Worm (Caenorhabditis elegans) whole organism, L3 larva: Measurements from ENCODE around the gene T26C5.3.

Experiments used
- R02D3.7 ChIP-seq: fragments of 150-350 bp; optimal IDR thresholded peaks from 2 replicates; lab custom pipeline; 2014; ENCODE audit warnings: missing biosample characterization, missing genetic modification characterization
- ZK546.5 ChIP-seq: sonication (generic microtip); optimal IDR thresholded peaks from 2 replicates; lab custom pipeline; 2017; ENCODE audit warnings: missing biosample characterization, missing genetic modification characterization
- ceh-16 ChIP-seq: sonication (generic microtip); optimal IDR thresholded peaks from 2 replicates; lab custom pipeline; 2017; ENCODE audit warnings: missing biosample characterization, missing genetic modification characterization
- ceh-28 ChIP-seq: fragments of 150-350 bp; optimal IDR thresholded peaks from 2 replicates; lab custom pipeline; 2014; ENCODE audit warnings: missing biosample characterization, missing genetic modification reagents, missing genetic modification characterization
- ceh-9 ChIP-seq: sonication (generic microtip); optimal IDR thresholded peaks from 2 replicates; lab custom pipeline; 2018; ENCODE audit warnings: missing biosample characterization, missing genetic modification characterization
- daf-12 ChIP-seq: fragments of 150-350 bp; optimal IDR thresholded peaks from 2 replicates; lab custom pipeline; 2014; ENCODE audit warnings: missing biosample characterization, missing genetic modification reagents, missing genetic modification characterization
- elt-2 ChIP-seq: sonication (generic microtip); optimal IDR thresholded peaks from 2 replicates; lab custom pipeline; 2016; ENCODE audit warnings: missing genetic modification reagents, mild to moderate bottlenecking, missing genetic modification characterization, missing compliant biosample characterization
- elt-3 ChIP-seq, 3 experiments: fragments of 150-350 bp in 1 of 3; sonication (generic microtip) in 2 of 3; optimal IDR thresholded peaks; 2 replicates in 2 of 3; 4 replicates in 1 of 3; lab custom pipeline; 2014 to 2017; ENCODE audit warnings: missing biosample characterization in 3 of 3, missing genetic modification characterization in 3 of 3
- fkh-10 ChIP-seq: sonication (generic microtip); optimal IDR thresholded peaks from 2 replicates; lab custom pipeline; 2017; ENCODE audit warnings: missing biosample characterization, missing genetic modification reagents, missing genetic modification characterization
- hmg-11 ChIP-seq: sonication (generic microtip); optimal IDR thresholded peaks from 2 replicates; lab custom pipeline; 2016; ENCODE audit warnings: missing genetic modification characterization, missing compliant biosample characterization
- jun-1 ChIP-seq: fragments of 150-350 bp; optimal IDR thresholded peaks from 2 replicates; lab custom pipeline; 2014; ENCODE audit warnings: missing biosample characterization, missing genetic modification reagents, missing genetic modification characterization
- lin-15B ChIP-seq: fragments of 150-350 bp; optimal IDR thresholded peaks from 2 replicates; lab custom pipeline; 2014; ENCODE audit warnings: missing biosample characterization, missing genetic modification characterization
- lin-39 ChIP-seq: fragments of 150-350 bp; optimal IDR thresholded peaks from 2 replicates; lab custom pipeline; 2018; ENCODE audit warnings: missing biosample characterization, missing genetic modification reagents, missing genetic modification characterization
- lsy-12 ChIP-seq: sonication (generic microtip); optimal IDR thresholded peaks from 2 replicates; lab custom pipeline; 2016; ENCODE audit warnings: mild to moderate bottlenecking, missing genetic modification characterization, missing compliant biosample characterization
- mdl-1 ChIP-seq: fragments of 150-350 bp; optimal IDR thresholded peaks from 2 replicates; lab custom pipeline; 2014; ENCODE audit warnings: missing biosample characterization, missing genetic modification characterization
- nfya-1 ChIP-seq: sonication (generic microtip); optimal IDR thresholded peaks from 2 replicates; lab custom pipeline; 2017; ENCODE audit warnings: missing genetic modification characterization, mild to moderate bottlenecking, missing compliant biosample characterization, antibody characterized with exemption, moderate library complexity; ENCODE audit not compliant: insufficient read depth
- nhr-23 ChIP-seq: fragments of 150-350 bp; optimal IDR thresholded peaks from 2 replicates; lab custom pipeline; 2014; ENCODE audit warnings: missing biosample characterization, missing genetic modification reagents, missing genetic modification characterization
- nhr-237 ChIP-seq: fragments of 150-350 bp; optimal IDR thresholded peaks from 2 replicates; lab custom pipeline; 2014; ENCODE audit warnings: missing biosample characterization, missing genetic modification characterization
- nhr-25 ChIP-seq: sonication (generic microtip); optimal IDR thresholded peaks from 2 replicates; lab custom pipeline; 2017; ENCODE audit warnings: missing biosample characterization, missing genetic modification characterization
- nhr-43 ChIP-seq: sonication (generic microtip); optimal IDR thresholded peaks from 2 replicates; lab custom pipeline; 2016; ENCODE audit warnings: mild to moderate bottlenecking, missing genetic modification characterization, missing compliant biosample characterization; ENCODE audit not compliant: poor library complexity, severe bottlenecking
- nhr-67 ChIP-seq: fragments of 150-350 bp; optimal IDR thresholded peaks from 2 replicates; lab custom pipeline; 2014; ENCODE audit warnings: missing biosample characterization, missing genetic modification characterization
- nhr-76 ChIP-seq: fragments of 150-350 bp; sonication (generic microtip); optimal IDR thresholded peaks from 5 replicates; lab custom pipeline; 2014; ENCODE audit warnings: missing biosample characterization, missing genetic modification characterization
- nhr-77 ChIP-seq: fragments of 150-350 bp; optimal IDR thresholded peaks from 2 replicates; lab custom pipeline; 2014; ENCODE audit warnings: missing biosample characterization, missing genetic modification characterization
- pha-4 ChIP-seq: fragments of 150-350 bp; optimal IDR thresholded peaks from 2 replicates; lab custom pipeline; 2014; ENCODE audit warnings: missing biosample characterization, missing genetic modification reagents, missing genetic modification characterization
- pqm-1 ChIP-seq: fragments of 150-350 bp; optimal IDR thresholded peaks from 2 replicates; lab custom pipeline; 2017; ENCODE audit warnings: missing biosample characterization, missing genetic modification characterization, inconsistent platforms
- skn-1 ChIP-seq: fragments of 150-350 bp; optimal IDR thresholded peaks from 2 replicates; lab custom pipeline; 2014; ENCODE audit warnings: missing biosample characterization, missing genetic modification characterization
- snpc-4 ChIP-seq: fragments of 150-350 bp; optimal IDR thresholded peaks from 2 replicates; lab custom pipeline; 2014; ENCODE audit warnings: missing biosample characterization, missing genetic modification characterization
- tbx-2 ChIP-seq: sonication (generic microtip); optimal IDR thresholded peaks from 2 replicates; lab custom pipeline; 2016; ENCODE audit warnings: mild to moderate bottlenecking, missing genetic modification characterization, missing compliant biosample characterization
- unc-39 ChIP-seq: sonication (generic microtip); optimal IDR thresholded peaks from 4 replicates; lab custom pipeline; 2017; ENCODE audit warnings: missing biosample characterization, missing genetic modification characterization
- zag-1 ChIP-seq: fragments of 150-350 bp; optimal IDR thresholded peaks from 2 replicates; lab custom pipeline; 2014; ENCODE audit warnings: missing biosample characterization, missing genetic modification characterization
- ztf-11 ChIP-seq: fragments of 150-350 bp; optimal IDR thresholded peaks from 2 replicates; lab custom pipeline; 2014; ENCODE audit warnings: missing biosample characterization, missing genetic modification characterization

The T26C5.3 gene

ce11 chrII:9211684-9212083 is 24.7 kb upstream of the T26C5.3 start:
- TF ChIP-seq lsy-12 (peak; percentile 58), jun-1 (tag; lab: Kevin White, UChicago) (peak; percentile 5), daf-12 (tag; lab: Kevin White, UChicago) (no peak), hmg-11 (no peak), nhr-23 (tag; lab: Kevin White, UChicago) (peak; percentile 11), snpc-4 (tag; lab: Kevin White, UChicago) (peak; percentile 96), nhr-25 (peak; percentile 26), skn-1 (tag; lab: Kevin White, UChicago) (no peak), nhr-43 (tag; lab: Kevin White, UChicago) (peak; percentile 57), fkh-10 (no peak), elt-2 (tag; lab: Kevin White, UChicago) (peak; percentile 62), pqm-1 (tag; lab: Kevin White, UChicago) (peak; percentile 26)

ce11 chrII:9213055-9213708 is 23.2 kb upstream of the T26C5.3 start, which contains the start of gene znfx-1:
TSS of gene znfx-1 (plus strand) at chrII:9213658.
- no peak for TF ChIP-seq nhr-77 (tag; lab: Kevin White, UChicago)
- no peak for TF ChIP-seq jun-1 (tag; lab: Kevin White, UChicago)
- TF ChIP-seq tbx-2 (tag; lab: Kevin White, UChicago): no peak
- no peak for TF ChIP-seq zag-1
- no peak for TF ChIP-seq nfya-1 (tag; lab: Kevin White, UChicago)
- no peak for TF ChIP-seq lsy-12
- TF ChIP-seq nhr-67: no peak
- no peak for TF ChIP-seq ZK546.5 (tag; lab: Kevin White, UChicago)
- no peak for TF ChIP-seq nhr-43 (tag; lab: Kevin White, UChicago)
- TF ChIP-seq elt-3 (tag; optimal IDR thresholded peaks at IDR 0.05; lab: Kevin White, UChicago): no peak
- TF ChIP-seq, all 47 proteins: peak for 0

DNA sequence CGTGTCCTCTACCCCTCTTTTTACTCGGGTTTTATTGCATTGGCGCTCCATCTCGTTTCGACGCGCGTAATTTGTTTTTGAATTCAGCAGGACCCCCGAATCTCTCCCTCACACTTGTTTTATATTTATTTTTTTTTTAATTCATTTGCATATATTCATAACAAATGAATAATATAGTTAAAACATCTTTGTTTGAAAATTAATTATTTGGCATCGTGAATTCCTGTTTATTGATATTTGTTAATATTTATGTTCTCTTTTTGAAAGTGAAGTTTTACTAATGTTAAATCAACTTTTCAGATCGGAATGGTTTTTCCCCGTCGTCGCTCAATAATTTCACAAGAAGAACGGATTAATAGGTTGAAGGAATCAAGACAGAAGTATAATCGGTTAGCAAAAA is 13.4 kb upstream of the T26C5.3 start, which contains the start of gene ZK1067.3:
TSS of gene ZK1067.3 (plus strand) at position 301 of the 400 bp plus-strand sequence.
- TF ChIP-seq unc-39 (tag; lab: Kevin White, UChicago) (no peak), ceh-16 (no peak), mdl-1 (tag; lab: Kevin White, UChicago) (no peak), daf-12 (tag; lab: Kevin White, UChicago) (no peak), R02D3.7 (tag; lab: Kevin White, UChicago) (no peak), hmg-11 (no peak), nhr-76 (tag; lab: Kevin White, UChicago) (no peak), jun-1 (tag; lab: Kevin White, UChicago) (no peak), nhr-23 (tag; lab: Kevin White, UChicago) (no peak)
- TF ChIP-seq, all 47 proteins: peak for 0

- TF ChIP-seq nhr-23 (tag; lab: Kevin White, UChicago): no peak
- TF ChIP-seq lin-39 (tag; lab: Kevin White, UChicago): no peak
- TF ChIP-seq nhr-25: no peak
- TF ChIP-seq snpc-4 (tag; lab: Kevin White, UChicago): no peak
- no peak for TF ChIP-seq nhr-237 (tag; lab: Kevin White, UChicago)
These were observed 9.2 kb upstream of the T26C5.3 start, which contains the start of gene abu-14 for ce11 chrII:9227134-9227533. TSS of gene abu-14 (minus strand) at chrII:9227214.

DNA sequence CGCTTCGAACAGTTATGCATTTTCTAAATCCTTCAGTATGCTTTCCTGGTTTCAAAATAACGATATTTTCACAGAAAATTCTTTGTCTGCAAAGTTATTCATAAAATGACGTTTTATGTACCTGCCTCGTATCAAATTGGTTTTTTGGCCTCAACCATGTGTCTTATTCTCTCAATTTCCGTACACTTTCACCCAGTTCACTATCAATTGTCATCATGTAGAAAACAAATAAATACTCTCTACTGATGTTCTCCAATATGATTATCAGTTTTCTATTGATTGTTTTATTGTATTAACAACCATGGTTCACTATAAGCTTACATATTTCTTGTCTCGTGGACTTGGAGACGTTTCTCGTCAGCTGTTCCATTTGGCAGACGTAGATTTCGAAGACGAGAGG is 5.1 kb upstream of the T26C5.3 start, which contains the start of gene gst-13:
TSS of gene gst-13 (plus strand) at position 218 of the 400 bp plus-strand sequence.
- TF ChIP-seq hmg-11 (no peak), lin-15B (tag; lab: Kevin White, UChicago) (no peak), nhr-25 (no peak), pqm-1 (tag; lab: Kevin White, UChicago) (peak; percentile 96), ztf-11 (tag; lab: Kevin White, UChicago) (no peak), ZK546.5 (tag; lab: Kevin White, UChicago) (no peak), skn-1 (tag; lab: Kevin White, UChicago) (peak; percentile 82), ceh-28 (tag; lab: Kevin White, UChicago) (peak; percentile 1), nhr-237 (tag; lab: Kevin White, UChicago) (no peak), elt-2 (tag; lab: Kevin White, UChicago) (peak; percentile 86), fkh-10 (no peak), snpc-4 (tag; lab: Kevin White, UChicago) (no peak), ceh-9 (tag; lab: Kevin White, UChicago) (no peak), pha-4 (tag; lab: Kevin White, UChicago) (peak; percentile 64)
